Fruit fly (Drosophila melanogaster): ENCODE data around the gene CG12590.

Gene CG12590

dm6 chr3R:5112814-5113486, 46.5 kb upstream of the CG12590 start (continued):
- TF ChIP-seq jumu (GFP tag; optimal IDR thresholded peaks at IDR 0.05) (peak; percentile 97), CG16779 (GFP tag; IDR thresholded peaks at IDR 0.05) (no peak), CG1647 (GFP tag; optimal IDR thresholded peaks at IDR 0.05) (peak; percentile 94), CG9817 (tag; optimal IDR thresholded peaks at IDR 0.05) (peak; percentile 41), Hey (tag; optimal IDR thresholded peaks at IDR 0.05) (peak; percentile 16), Pdp1 (GFP tag; optimal IDR thresholded peaks at IDR 0.05) (peak; percentile 96 to 97), ems (GFP tag; optimal IDR thresholded peaks at IDR 0.05) (peak; percentile 91), Ets97D (GFP tag; optimal IDR thresholded peaks at IDR 0.05) (peak; percentile 85), MTF-1 (GFP tag; optimal IDR thresholded peaks at IDR 0.05; ENCODE audit: borderline replicate concordance) (peak; percentile 95), CG31224 (GFP tag; IDR thresholded peaks at IDR 0.05) (peak; percentile 71), pum (GFP tag; optimal IDR thresholded peaks at IDR 0.05) (peak; percentile 98), CG2875 (GFP tag; optimal IDR thresholded peaks at IDR 0.05) (peak; percentile 99), Elba2 (GFP tag; optimal IDR thresholded peaks at IDR 0.05) (peak; percentile 95), Usf (GFP tag; optimal IDR thresholded peaks at IDR 0.05) (peak; percentile 94), lab (GFP tag; optimal IDR thresholded peaks at IDR 0.05) (peak; percentile 90), CG8089 (GFP tag; optimal IDR thresholded peaks at IDR 0.05) (peak; percentile 98), Sox100B (GFP tag; optimal IDR thresholded peaks at IDR 0.05) (peak; percentile 96), crc (GFP tag; optimal IDR thresholded peaks at IDR 0.05) (peak; percentile 93), CG11398 (GFP tag; optimal IDR thresholded peaks at IDR 0.05) (peak; percentile 98), Mes4 (GFP tag; optimal IDR thresholded peaks at IDR 0.05) (peak; percentile 98), CG3407 (GFP tag; optimal IDR thresholded peaks at IDR 0.05) (peak; percentile 98), CG11695 (GFP tag; IDR thresholded peaks at IDR 0.05) (peak; percentile 90), hkb (optimal IDR thresholded peaks at IDR 0.05) (no peak), hkb (GFP tag; IDR thresholded peaks at IDR 0.05) (peak; percentile 94), CG4707 (GFP tag; optimal IDR thresholded peaks at IDR 0.05) (peak; percentile 97), CG5180 (GFP tag; optimal IDR thresholded peaks at IDR 0.05) (peak; percentile 83), lov (optimal IDR thresholded peaks at IDR 0.05) (no peak), lov (GFP tag; IDR thresholded peaks at IDR 0.05) (peak; percentile 99), her (GFP tag; optimal IDR thresholded peaks at IDR 0.05) (peak; percentile 92), Hsf (GFP tag; optimal IDR thresholded peaks at IDR 0.05) (peak; percentile 97), CG30403 (GFP tag; optimal IDR thresholded peaks at IDR 0.05) (peak; percentile 95), CG12219 (GFP tag; optimal IDR thresholded peaks at IDR 0.05) (peak; percentile 98), CG10979 (tag; optimal IDR thresholded peaks at IDR 0.05) (peak; percentile 100), nau (GFP tag; optimal IDR thresholded peaks at IDR 0.05) (peak; percentile 94), CG43689 (GFP tag; IDR thresholded peaks at IDR 0.05) (peak; percentile 57; the same call in 1 of the 2 replicates), wdn (GFP tag; IDR thresholded peaks at IDR 0.05) (peak; percentile 45; the same call in 1 of the 2 replicates), CG4617 (GFP tag; optimal IDR thresholded peaks at IDR 0.05; ENCODE audit: borderline replicate concordance) (peak; percentile 96), CG15269 (tag; optimal IDR thresholded peaks at IDR 0.05) (peak; percentile 84), Vsx1 (GFP tag; optimal IDR thresholded peaks at IDR 0.05) (peak; percentile 90), CG7928 (GFP tag; optimal IDR thresholded peaks at IDR 0.05) (peak; percentile 24), otp (GFP tag; IDR thresholded peaks at IDR 0.05) (peak; percentile 98), btn (GFP tag; optimal IDR thresholded peaks at IDR 0.05) (peak; percentile 98), Ptx1 (GFP tag; IDR thresholded peaks at IDR 0.05) (peak; percentile 93), CG7372 (GFP tag; IDR thresholded peaks at IDR 0.05) (peak; percentile 81), CG8478 (optimal IDR thresholded peaks at IDR 0.05) (no peak), Hr78 (GFP tag; optimal IDR thresholded peaks at IDR 0.05) (peak in 1 of 2 experiments; percentile 93), CG33557 (GFP tag; optimal IDR thresholded peaks at IDR 0.05) (peak; percentile 96), lilli (GFP tag; optimal IDR thresholded peaks at IDR 0.05) (peak; percentile 90), CG3847 (GFP tag; IDR thresholded peaks at IDR 0.05) (peak; percentile 67), ranshi (GFP tag; IDR thresholded peaks at IDR 0.05) (peak; percentile 94)
